Worm (Caenorhabditis elegans): ENCODE data around the gene hal-3.

The hal-3 gene

ce11 chrII:9602566-9602965, 14.4 kb downstream of the hal-3 start:
- TF ChIP-seq sem-4 (tag; optimal IDR thresholded peaks at IDR 0.05) (no peak), gmeb-1 (tag; optimal IDR thresholded peaks at IDR 0.05) (peak; percentile 17), blmp-1 (tag; optimal IDR thresholded peaks at IDR 0.05; ENCODE audit: insufficient read depth) (peak; percentile 45), mab-5 (tag; optimal IDR thresholded peaks at IDR 0.05) (no peak), sma-9 (GFP tag; optimal IDR thresholded peaks at IDR 0.05) (peak; percentile 55), sma-9 (tag; optimal IDR thresholded peaks at IDR 0.05) (no peak), ceh-82 (tag; optimal IDR thresholded peaks at IDR 0.05) (no peak), unc-39 (tag; optimal IDR thresholded peaks at IDR 0.05) (no peak), elt-1 (tag; optimal IDR thresholded peaks at IDR 0.05) (no peak), nhr-237 (tag; optimal IDR thresholded peaks at IDR 0.05) (no peak), nhr-129 (tag; optimal IDR thresholded peaks at IDR 0.05) (no peak), nhr-10 (tag; optimal IDR thresholded peaks at IDR 0.05) (no peak), nhr-6 (tag; optimal IDR thresholded peaks at IDR 0.05) (no peak), lin-11 (tag; optimal IDR thresholded peaks at IDR 0.05) (no peak), ceh-16 (tag; optimal IDR thresholded peaks at IDR 0.05) (no peak), crh-2 (tag; optimal IDR thresholded peaks at IDR 0.05) (peak; percentile 42), dmd-4 (tag; optimal IDR thresholded peaks at IDR 0.05) (no peak), unc-62 (GFP tag; optimal IDR thresholded peaks at IDR 0.05) (no peak)

- no peak for TF ChIP-seq ama-1 (optimal IDR thresholded peaks at IDR 0.05)
- peak; percentile 27 for TF ChIP-seq nhr-6 (tag; optimal IDR thresholded peaks at IDR 0.05)
- TF ChIP-seq crh-2 (tag; optimal IDR thresholded peaks at IDR 0.05) = peak; percentile 75
- TF ChIP-seq sma-9 (GFP tag; optimal IDR thresholded peaks at IDR 0.05) = peak; percentile 87
- no peak for TF ChIP-seq sma-9 (tag; optimal IDR thresholded peaks at IDR 0.05)
- TF ChIP-seq zag-1 (tag; optimal IDR thresholded peaks at IDR 0.05) = no peak
- TF ChIP-seq nhr-237 (tag; optimal IDR thresholded peaks at IDR 0.05) = no peak
- peak; percentile 72 for TF ChIP-seq ztf-4 (tag; optimal IDR thresholded peaks at IDR 0.05)
- peak; percentile 68 for TF ChIP-seq blmp-1 (tag; optimal IDR thresholded peaks at IDR 0.05; ENCODE audit: insufficient read depth)
- TF ChIP-seq ceh-82 (tag; optimal IDR thresholded peaks at IDR 0.05) = no peak
- no peak for TF ChIP-seq nhr-10 (tag; optimal IDR thresholded peaks at IDR 0.05)
- no peak for TF ChIP-seq unc-39 (tag; optimal IDR thresholded peaks at IDR 0.05)
- TF ChIP-seq mdl-1 (tag; optimal IDR thresholded peaks at IDR 0.05) = peak; percentile 3 to 70
- no peak for TF ChIP-seq ztf-11 (tag; optimal IDR thresholded peaks at IDR 0.05)
- TF ChIP-seq unc-62 (GFP tag; optimal IDR thresholded peaks at IDR 0.05) = no peak
- no peak for TF ChIP-seq skn-1 (tag; optimal IDR thresholded peaks at IDR 0.05)
- TF ChIP-seq lin-11 (tag; optimal IDR thresholded peaks at IDR 0.05) = no peak
- no peak for TF ChIP-seq mbf-1 (tag; optimal IDR thresholded peaks at IDR 0.05)
- no peak for TF ChIP-seq mab-5 (tag; optimal IDR thresholded peaks at IDR 0.05)
- peak; percentile 54 for TF ChIP-seq gmeb-1 (tag; optimal IDR thresholded peaks at IDR 0.05)
- peak; percentile 17 for TF ChIP-seq sma-3 (GFP tag; optimal IDR thresholded peaks at IDR 0.05)
- peak; percentile 86 for TF ChIP-seq nhr-25 (tag; optimal IDR thresholded peaks at IDR 0.05)
- TF ChIP-seq fos-1 (tag; optimal IDR thresholded peaks at IDR 0.05) = no peak
- TF ChIP-seq ceh-16 (tag; optimal IDR thresholded peaks at IDR 0.05) = no peak
- no peak for TF ChIP-seq R02D3.7 (tag; optimal IDR thresholded peaks at IDR 0.05)
- TF ChIP-seq Y55F3AM.14 (GFP tag; optimal IDR thresholded peaks at IDR 0.05) = no peak
- TF ChIP-seq nhr-77 (tag; optimal IDR thresholded peaks at IDR 0.05) = no peak
- no peak for TF ChIP-seq ztf-1 (GFP tag; conservative IDR thresholded peaks at IDR 0.05)
- TF ChIP-seq lin-39 (tag; optimal IDR thresholded peaks at IDR 0.05) = no peak
- TF ChIP-seq nhr-21 (tag; optimal IDR thresholded peaks at IDR 0.05) = peak; percentile 12
- no peak for TF ChIP-seq elt-1 (tag; optimal IDR thresholded peaks at IDR 0.05)
- TF ChIP-seq peb-1 (tag; optimal IDR thresholded peaks at IDR 0.05) = no peak
- no peak for TF ChIP-seq nhr-12 (tag; optimal IDR thresholded peaks at IDR 0.05)
- no peak for TF ChIP-seq alr-1 (tag; optimal IDR thresholded peaks at IDR 0.05)
- TF ChIP-seq lin-13 (GFP tag; optimal IDR thresholded peaks at IDR 0.05) = peak; percentile 9
- no peak for TF ChIP-seq snpc-4 (tag; optimal IDR thresholded peaks at IDR 0.05)
- no peak for TF ChIP-seq aly-2 (tag; optimal IDR thresholded peaks at IDR 0.05)
- no peak for TF ChIP-seq elt-3 (tag; optimal IDR thresholded peaks at IDR 0.05)
- no peak for TF ChIP-seq ZK546.5 (tag; optimal IDR thresholded peaks at IDR 0.05)
- no peak for TF ChIP-seq egl-27 (tag; optimal IDR thresholded peaks at IDR 0.05)
- peak; percentile 86 for TF ChIP-seq nhr-129 (tag; optimal IDR thresholded peaks at IDR 0.05)
- TF ChIP-seq F13H6.1 (tag; optimal IDR thresholded peaks at IDR 0.05) = no peak
- peak; percentile 36 for TF ChIP-seq C34F6.9 (tag; optimal IDR thresholded peaks at IDR 0.05)
- TF ChIP-seq dmd-4 (tag; optimal IDR thresholded peaks at IDR 0.05) = no peak
- peak; percentile 72 for TF ChIP-seq sem-4 (tag; optimal IDR thresholded peaks at IDR 0.05)
- no peak for TF ChIP-seq nhr-23 (tag; optimal IDR thresholded peaks at IDR 0.05)
- peak in 1 of 2 experiments; percentile 60 for TF ChIP-seq lsy-2 (tag; optimal IDR thresholded peaks at IDR 0.05)
- no peak for TF ChIP-seq nhr-11 (tag; optimal IDR thresholded peaks at IDR 0.05)
- TF ChIP-seq unc-55 (GFP tag; optimal IDR thresholded peaks at IDR 0.05) = no peak
Measured at ce11 chrII:9601679-9602078, 15.2 kb downstream of the hal-3 start.
